Fruit fly (Drosophila melanogaster): ENCODE results near the gene SdhCL.

- no peak for TF ChIP-seq Sin3A (optimal IDR thresholded peaks at IDR 0.05)
- TF ChIP-seq psq (optimal IDR thresholded peaks at IDR 0.05), result no peak
- TF ChIP-seq insv (optimal IDR thresholded peaks at IDR 0.05), result no peak
These were observed 39.1 kb upstream of the SdhCL start, which contains the start of gene Ugt302E1 for dm6 chr3R:11154576-11155113.

Data from Kc167 (cell line).